Worm (Caenorhabditis elegans): ENCODE results near the gene svh-5.
A peak's percentile ranks its signal among the peaks of the same experiment; 100 is the strongest.

The svh-5 gene

ce11 chrX:15381486-15381885 lies 3.9 kb upstream of the svh-5 start:
- TF ChIP-seq pes-1 (GFP tag; IDR thresholded peaks at IDR 0.05) = no peak
- no peak for TF ChIP-seq tra-4 (tag; optimal IDR thresholded peaks at IDR 0.05)
- no peak for TF ChIP-seq tbx-11 (GFP tag; IDR thresholded peaks at IDR 0.05)
- TF ChIP-seq ceh-36 (tag; optimal IDR thresholded peaks at IDR 0.05) = no peak
- no peak for TF ChIP-seq sea-1 (GFP tag; conservative IDR thresholded peaks at IDR 0.05)
- no peak for TF ChIP-seq hmg-4 (GFP tag; optimal IDR thresholded peaks at IDR 0.05)
- TF ChIP-seq scrt-1 (GFP tag; IDR thresholded peaks at IDR 0.05) = no peak
- TF ChIP-seq B0310.2 (tag; optimal IDR thresholded peaks at IDR 0.05) = no peak
- TF ChIP-seq hmbx-1 (tag; optimal IDR thresholded peaks at IDR 0.05) = no peak
- TF ChIP-seq tbx-37 (GFP tag; conservative IDR thresholded peaks at IDR 0.05) = no peak
- no peak for TF ChIP-seq aly-1 (tag; optimal IDR thresholded peaks at IDR 0.05)
- no peak for TF ChIP-seq ceh-13 (GFP tag; optimal IDR thresholded peaks at IDR 0.05)
- no peak for TF ChIP-seq F13C5.2 (tag; optimal IDR thresholded peaks at IDR 0.05)

ce11 chrX:15380437-15380836 lies 2.8 kb upstream of the svh-5 start:
- TF ChIP-seq aly-1 (tag; optimal IDR thresholded peaks at IDR 0.05) (peak; percentile 14), scrt-1 (GFP tag; IDR thresholded peaks at IDR 0.05) (no peak)

- TF ChIP-seq tbx-11 (GFP tag; IDR thresholded peaks at IDR 0.05) = no peak
- TF ChIP-seq tbx-37 (GFP tag; conservative IDR thresholded peaks at IDR 0.05) = no peak
- TF ChIP-seq B0310.2 (tag; optimal IDR thresholded peaks at IDR 0.05) = no peak
- TF ChIP-seq ceh-13 (GFP tag; optimal IDR thresholded peaks at IDR 0.05) = no peak
- TF ChIP-seq tra-4 (tag; optimal IDR thresholded peaks at IDR 0.05) = no peak
- TF ChIP-seq pes-1 (GFP tag; IDR thresholded peaks at IDR 0.05) = no peak
Observed at ce11 chrX:15379882-15380281, 2.3 kb upstream of the svh-5 start.

- TF ChIP-seq hnd-1 (tag; optimal IDR thresholded peaks at IDR 0.05) = no peak
- TF ChIP-seq sea-1 (GFP tag; conservative IDR thresholded peaks at IDR 0.05) = no peak
- TF ChIP-seq hmg-4 (GFP tag; optimal IDR thresholded peaks at IDR 0.05) = no peak
- TF ChIP-seq hmbx-1 (tag; optimal IDR thresholded peaks at IDR 0.05) = no peak
- no peak for TF ChIP-seq B0310.2 (tag; optimal IDR thresholded peaks at IDR 0.05)
- TF ChIP-seq tbx-11 (GFP tag; IDR thresholded peaks at IDR 0.05) = no peak
- TF ChIP-seq pes-1 (GFP tag; IDR thresholded peaks at IDR 0.05) = no peak
- TF ChIP-seq tra-4 (tag; optimal IDR thresholded peaks at IDR 0.05) = no peak
- no peak for TF ChIP-seq flt-1 (GFP tag; IDR thresholded peaks at IDR 0.05)
- TF ChIP-seq ama-1 (optimal IDR thresholded peaks at IDR 0.05) = no peak
- no peak for TF ChIP-seq ceh-13 (GFP tag; optimal IDR thresholded peaks at IDR 0.05)
- no peak for TF ChIP-seq tbx-37 (GFP tag; conservative IDR thresholded peaks at IDR 0.05)
- no peak for TF ChIP-seq scrt-1 (GFP tag; IDR thresholded peaks at IDR 0.05)
- no peak for TF ChIP-seq aly-1 (tag; optimal IDR thresholded peaks at IDR 0.05)
- no peak for TF ChIP-seq ets-7 (tag; optimal IDR thresholded peaks at IDR 0.05)
- no peak for TF ChIP-seq ceh-36 (tag; optimal IDR thresholded peaks at IDR 0.05)
- TF ChIP-seq F13C5.2 (tag; optimal IDR thresholded peaks at IDR 0.05) = no peak
Observed at ce11 chrX:15376580-15376979, 1.0 kb downstream of the svh-5 start.

- TF ChIP-seq pes-1 (GFP tag; IDR thresholded peaks at IDR 0.05) (no peak), tbx-37 (GFP tag; conservative IDR thresholded peaks at IDR 0.05) (no peak), ama-1 (optimal IDR thresholded peaks at IDR 0.05) (no peak), B0310.2 (tag; optimal IDR thresholded peaks at IDR 0.05) (no peak), F13C5.2 (tag; optimal IDR thresholded peaks at IDR 0.05) (no peak), hmg-4 (GFP tag; optimal IDR thresholded peaks at IDR 0.05) (no peak)
Observed at ce11 chrX:15375299-15375698, 2.3 kb downstream of the svh-5 start.

- no peak for TF ChIP-seq ama-1 (optimal IDR thresholded peaks at IDR 0.05)
- no peak for TF ChIP-seq F13C5.2 (tag; optimal IDR thresholded peaks at IDR 0.05)
- TF ChIP-seq ceh-13 (GFP tag; optimal IDR thresholded peaks at IDR 0.05) = no peak
- TF ChIP-seq ets-7 (tag; optimal IDR thresholded peaks at IDR 0.05) = no peak
- TF ChIP-seq B0310.2 (tag; optimal IDR thresholded peaks at IDR 0.05) = no peak
- no peak for TF ChIP-seq tbx-11 (GFP tag; IDR thresholded peaks at IDR 0.05)
- no peak for TF ChIP-seq tra-4 (tag; optimal IDR thresholded peaks at IDR 0.05)
- TF ChIP-seq flt-1 (GFP tag; IDR thresholded peaks at IDR 0.05) = no peak
- no peak for TF ChIP-seq aly-1 (tag; optimal IDR thresholded peaks at IDR 0.05)
- no peak for TF ChIP-seq tbx-37 (GFP tag; conservative IDR thresholded peaks at IDR 0.05)
- no peak for TF ChIP-seq hmbx-1 (tag; optimal IDR thresholded peaks at IDR 0.05)
- no peak for TF ChIP-seq hnd-1 (tag; optimal IDR thresholded peaks at IDR 0.05)
- no peak for TF ChIP-seq scrt-1 (GFP tag; IDR thresholded peaks at IDR 0.05)
- no peak for TF ChIP-seq sea-1 (GFP tag; conservative IDR thresholded peaks at IDR 0.05)
Observed at ce11 chrX:15374668-15375208, 2.9 kb downstream of the svh-5 start.

ce11 chrX:15373415-15374048 lies 4.1 kb downstream of the svh-5 start:
- TF ChIP-seq F13C5.2 (tag; optimal IDR thresholded peaks at IDR 0.05) = no peak
- no peak for TF ChIP-seq sea-1 (GFP tag; conservative IDR thresholded peaks at IDR 0.05)
- TF ChIP-seq B0310.2 (tag; optimal IDR thresholded peaks at IDR 0.05) = no peak
- peak; percentile 17 for TF ChIP-seq hmg-4 (GFP tag; optimal IDR thresholded peaks at IDR 0.05)

ce11 chrX:15372772-15373171 lies 4.9 kb downstream of the svh-5 start:
- TF ChIP-seq tbx-37 (GFP tag; conservative IDR thresholded peaks at IDR 0.05) = no peak
- no peak for TF ChIP-seq sea-1 (GFP tag; conservative IDR thresholded peaks at IDR 0.05)
- no peak for TF ChIP-seq aly-1 (tag; optimal IDR thresholded peaks at IDR 0.05)

Data from whole organism, early embryonic.